Fruit fly (Drosophila melanogaster) whole organism, wandering third instar larva: Measurements from ENCODE around the gene Dlc90F.
A peak's percentile ranks its signal among the peaks of the same experiment; 100 is the strongest.

ENCODE experiments used
- Jra ChIP-seq: sonication (Bioruptor generic); optimal IDR thresholded peaks from 2 replicates; lab custom pipeline; 2016; ENCODE audit warnings: missing biosample characterization, missing genetic modification characterization
- Myc ChIP-seq: fragments of >200 bp; optimal IDR thresholded peaks from 2 replicates; lab custom pipeline; 2017
- OdsH ChIP-seq: fragments of 200-800 bp; sonication (Bioruptor generic); optimal IDR thresholded peaks from 2 replicates; lab custom pipeline; 2016; ENCODE audit warnings: missing biosample characterization, mild to moderate bottlenecking, missing genetic modification characterization
- Rel ChIP-seq, 2 experiments: fragments of 200-800 bp; sonication (Bioruptor generic) in 1 of 2; optimal IDR thresholded peaks; 2 replicates in 1 of 2; 3 replicates in 1 of 2; lab custom pipeline; 2016 to 2019; ENCODE audit warnings: mild to moderate bottlenecking in 2 of 2, missing biosample characterization in 2 of 2, missing genetic modification characterization in 2 of 2, moderate library complexity in 1 of 2
- h ChIP-seq: fragments of 200-800 bp; sonication (Bioruptor generic); optimal IDR thresholded peaks from 3 replicates; lab custom pipeline; 2016; ENCODE audit warnings: missing biosample characterization, mild to moderate bottlenecking, missing genetic modification characterization
- lola ChIP-seq: fragments of >200 bp; optimal IDR thresholded peaks from 2 replicates; lab custom pipeline; 2017; ENCODE audit warnings: missing biosample characterization, missing genetic modification characterization
- psq ChIP-seq: fragments of 200-800 bp; sonication (Bioruptor generic); optimal IDR thresholded peaks from 3 replicates; lab custom pipeline; 2017; ENCODE audit warnings: missing biosample characterization, mild to moderate bottlenecking, missing genetic modification characterization, moderate library complexity

DNA sequence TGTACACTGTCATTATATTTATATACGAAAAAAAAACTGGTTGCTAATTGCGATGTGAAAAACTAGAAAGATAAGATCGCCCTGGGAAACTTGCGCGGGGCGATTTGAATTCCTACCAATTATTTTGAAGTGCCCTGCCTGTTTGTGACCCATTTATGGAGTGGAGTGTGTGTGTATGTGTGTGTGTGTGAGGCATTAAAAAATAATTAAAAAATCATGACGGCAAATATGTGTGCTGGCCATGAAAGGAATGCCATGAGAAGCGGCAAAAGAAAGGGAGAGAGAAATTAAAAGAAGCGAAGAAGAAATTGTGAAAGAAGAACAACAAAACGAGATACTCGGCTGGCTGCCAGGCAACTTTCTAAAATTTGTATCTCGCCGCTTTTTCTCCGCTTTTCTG, 10.9 kb downstream of the Dlc90F start:
- TF ChIP-seq h (no peak), OdsH (GFP tag; lab: Kevin White, UChicago) (no peak), Rel (GFP tag; optimal IDR thresholded peaks at IDR 0.05; lab: Kevin White, UChicago) (no peak), Rel (tag; optimal IDR thresholded peaks at IDR 0.05; lab: Kevin White, UChicago) (no peak), Myc (no peak), lola (GFP tag; lab: Kevin White, UChicago) (no peak), psq (GFP tag; lab: Kevin White, UChicago) (peak; percentile 26), Jra (GFP tag; lab: Kevin White, UChicago) (no peak)
